Fruit fly (Drosophila melanogaster) Kc167 (cell line): ENCODE data around the gene InR.

ENCODE experiments used
- Myc ChIP-seq: fragments of >200 bp; optimal IDR thresholded peaks from 2 replicates; lab custom pipeline; 2017; ENCODE audit warnings: missing external identifiers
- Sin3A ChIP-seq: fragments of >200 bp; optimal IDR thresholded peaks from 2 replicates; lab custom pipeline; 2018; ENCODE audit warnings: missing external identifiers
- h ChIP-seq: fragments of >200 bp; optimal IDR thresholded peaks from 3 replicates; lab custom pipeline; 2018; ENCODE audit warnings: missing external identifiers
- insv ChIP-seq: fragments of >200 bp; optimal IDR thresholded peaks from 3 replicates; lab custom pipeline; 2018; ENCODE audit warnings: missing external identifiers
- psq ChIP-seq: fragments of >200 bp; optimal IDR thresholded peaks from 2 replicates; lab custom pipeline; 2017; ENCODE audit warnings: missing external identifiers
- ttk ChIP-seq: sonication (Bioruptor generic); optimal IDR thresholded peaks from 2 replicates; lab custom pipeline; 2017; ENCODE audit warnings: missing external identifiers

Gene InR

dm6 chr3R:21566784-21567183 lies 52.3 kb downstream of the InR start:
- TF ChIP-seq Myc (lab: Kevin White, UChicago) (no peak), ttk (no peak), psq (lab: Kevin White, UChicago) (no peak), h (lab: Kevin White, UChicago) (no peak), Sin3A (lab: Kevin White, UChicago) (no peak), insv (lab: Kevin White, UChicago) (no peak)

dm6 chr3R:21566367-21566766 lies 52.8 kb downstream of the InR start:
- TF ChIP-seq Myc (lab: Kevin White, UChicago), result no peak
- no peak for TF ChIP-seq Sin3A (lab: Kevin White, UChicago)
- no peak for TF ChIP-seq psq (lab: Kevin White, UChicago)
- no peak for TF ChIP-seq insv (lab: Kevin White, UChicago)
- TF ChIP-seq ttk, result no peak

dm6 chr3R:21563306-21563705 lies 55.8 kb downstream of the InR start:
- TF ChIP-seq insv (lab: Kevin White, UChicago) (no peak), psq (lab: Kevin White, UChicago) (no peak), h (lab: Kevin White, UChicago) (no peak)

- TF ChIP-seq Sin3A (lab: Kevin White, UChicago) (no peak), h (lab: Kevin White, UChicago) (no peak), insv (lab: Kevin White, UChicago) (no peak), Myc (lab: Kevin White, UChicago) (no peak), ttk (no peak), psq (lab: Kevin White, UChicago) (no peak)
Measured at dm6 chr3R:21561427-21561872, 57.7 kb downstream of the InR start.

- TF ChIP-seq Sin3A (lab: Kevin White, UChicago) (no peak), Myc (lab: Kevin White, UChicago) (no peak), h (lab: Kevin White, UChicago) (no peak), insv (lab: Kevin White, UChicago) (no peak), psq (lab: Kevin White, UChicago) (no peak), ttk (no peak)
Measured at dm6 chr3R:21557884-21558283, 61.2 kb downstream of the InR start.

- TF ChIP-seq h (lab: Kevin White, UChicago) (no peak), ttk (no peak)
Measured at dm6 chr3R:21557052-21557451, 62.1 kb downstream of the InR start, which contains the start of gene slou. TSS of gene slou (minus strand) at chr3R:21557182.

- TF ChIP-seq psq (lab: Kevin White, UChicago) (no peak), Myc (lab: Kevin White, UChicago) (no peak), Sin3A (lab: Kevin White, UChicago) (no peak), h (lab: Kevin White, UChicago) (no peak), insv (lab: Kevin White, UChicago) (no peak), ttk (no peak)
Measured at dm6 chr3R:21551565-21551964, 67.6 kb downstream of the InR start.

dm6 chr3R:21548956-21549355 lies 70.2 kb downstream of the InR start:
- TF ChIP-seq Myc (lab: Kevin White, UChicago) (no peak), h (lab: Kevin White, UChicago) (no peak), psq (lab: Kevin White, UChicago) (no peak), insv (lab: Kevin White, UChicago) (no peak), Sin3A (lab: Kevin White, UChicago) (no peak)

- TF ChIP-seq h (lab: Kevin White, UChicago) (no peak), ttk (no peak), insv (lab: Kevin White, UChicago) (no peak), Myc (lab: Kevin White, UChicago) (no peak), psq (lab: Kevin White, UChicago) (no peak), Sin3A (lab: Kevin White, UChicago) (no peak)
Measured at dm6 chr3R:21544107-21544506, 75.0 kb downstream of the InR start.

- TF ChIP-seq ttk (no peak), psq (lab: Kevin White, UChicago) (no peak), h (lab: Kevin White, UChicago) (no peak), Sin3A (lab: Kevin White, UChicago) (no peak), insv (lab: Kevin White, UChicago) (no peak), Myc (lab: Kevin White, UChicago) (no peak)
Measured at dm6 chr3R:21534697-21535676, 84.1 kb downstream of the InR start.

dm6 chr3R:21534256-21534655 lies 84.9 kb downstream of the InR start:
- no peak for TF ChIP-seq ttk
- no peak for TF ChIP-seq psq (lab: Kevin White, UChicago)
- no peak for TF ChIP-seq h (lab: Kevin White, UChicago)
- no peak for TF ChIP-seq insv (lab: Kevin White, UChicago)
- TF ChIP-seq Sin3A (lab: Kevin White, UChicago), result no peak
- TF ChIP-seq Myc (lab: Kevin White, UChicago), result no peak

- TF ChIP-seq insv (lab: Kevin White, UChicago) (no peak), Myc (lab: Kevin White, UChicago) (no peak), Sin3A (lab: Kevin White, UChicago) (no peak), h (lab: Kevin White, UChicago) (no peak), ttk (no peak)
Measured at dm6 chr3R:21528529-21528928, 90.6 kb downstream of the InR start.
